Worm (Caenorhabditis elegans) whole organism, young adult: ENCODE data around the gene R02E4.3.

Experiments
- B0019.2 ChIP-seq: fragments of 200-800 bp; sonication (Bioruptor generic); conservative IDR thresholded peaks from 2 replicates; pipeline ENCODE4 v1.3.6; 2022; ENCODE audit warnings: missing genetic modification reagents, missing genetic modification characterization, missing compliant biosample characterization
- D2030.7 ChIP-seq: fragments of 200-800 bp; sonication (Bioruptor generic); IDR thresholded peaks from 2 replicates; pipeline ENCODE4 v1.3.6; 2022; ENCODE audit warnings: missing genetic modification reagents, missing genetic modification characterization, missing compliant biosample characterization
- F10E7.11 ChIP-seq: sonication (generic microtip); optimal IDR thresholded peaks from 2 replicates; lab custom pipeline; 2017; ENCODE audit warnings: mild to moderate bottlenecking, missing genetic modification characterization, moderate library complexity, missing compliant biosample characterization
- F22D6.2 ChIP-seq: sonication (generic microtip); optimal IDR thresholded peaks from 2 replicates; lab custom pipeline; 2016; ENCODE audit warnings: mild to moderate bottlenecking, missing genetic modification characterization, missing compliant biosample characterization
- F23B12.7 ChIP-seq: sonication (generic microtip); optimal IDR thresholded peaks from 2 replicates; lab custom pipeline; 2017; ENCODE audit warnings: missing genetic modification characterization, mild to moderate bottlenecking, missing compliant biosample characterization, antibody characterized with exemption, moderate library complexity; ENCODE audit not compliant: insufficient read depth
- F33H1.4 ChIP-seq: fragments of 200-800 bp; sonication (Bioruptor generic); IDR thresholded peaks from 2 replicates; pipeline ENCODE4 v1.3.6; 2022; ENCODE audit warnings: missing genetic modification reagents, missing genetic modification characterization, missing compliant biosample characterization
- F37B4.10 ChIP-seq: fragments of 200-800 bp; sonication (Bioruptor generic); IDR thresholded peaks from 2 replicates; pipeline ENCODE4 v1.3.6; 2022; ENCODE audit warnings: missing genetic modification characterization, missing compliant biosample characterization
- F39B2.1 ChIP-seq: fragments of 200-800 bp; sonication (Bioruptor generic); IDR thresholded peaks from 2 replicates; pipeline ENCODE4 v1.3.6; 2022; ENCODE audit warnings: missing genetic modification reagents, missing genetic modification characterization, missing compliant biosample characterization
- K12H6.12 ChIP-seq: fragments of 200-800 bp; sonication (Bioruptor generic); optimal IDR thresholded peaks from 2 replicates; lab custom pipeline; 2018; ENCODE audit warnings: mild to moderate bottlenecking, missing genetic modification characterization, missing compliant biosample characterization
- T07F8.4 ChIP-seq: sonication (generic microtip); optimal IDR thresholded peaks from 2 replicates; lab custom pipeline; 2016; ENCODE audit warnings: mild to moderate bottlenecking, missing genetic modification characterization, moderate library complexity, missing compliant biosample characterization
- Y53F4B.3 ChIP-seq: fragments of 200-800 bp; sonication (Bioruptor generic); IDR thresholded peaks from 2 replicates; pipeline ENCODE4 v1.3.6; 2022; ENCODE audit warnings: missing genetic modification reagents, missing genetic modification characterization, missing compliant biosample characterization
- Y56A3A.18 ChIP-seq: fragments of 200-800 bp; sonication (Bioruptor generic); IDR thresholded peaks from 2 replicates; pipeline ENCODE4 v1.3.6; 2022; ENCODE audit warnings: missing genetic modification reagents, missing genetic modification characterization, missing compliant biosample characterization
- Y67H2A.10 ChIP-seq: fragments of 200-800 bp; sonication (Bioruptor generic); conservative IDR thresholded peaks from 2 replicates; pipeline ENCODE4 v1.3.6; 2022; ENCODE audit warnings: missing genetic modification reagents, missing genetic modification characterization, missing compliant biosample characterization
- Y95B8A.8 ChIP-seq: fragments of 200-800 bp; sonication (Bioruptor generic); IDR thresholded peaks from 2 replicates; pipeline ENCODE4 v1.3.6; 2022; ENCODE audit warnings: missing genetic modification reagents, missing genetic modification characterization, missing compliant biosample characterization
- ZK185.1 ChIP-seq: sonication (generic microtip); optimal IDR thresholded peaks from 2 replicates; lab custom pipeline; 2016; ENCODE audit warnings: mild to moderate bottlenecking, missing genetic modification characterization, missing compliant biosample characterization; ENCODE audit not compliant: poor library complexity, severe bottlenecking
- aptf-3 ChIP-seq: fragments of 200-800 bp; sonication (Bioruptor generic); IDR thresholded peaks from 2 replicates; pipeline ENCODE4 v1.3.6; 2022; ENCODE audit warnings: missing genetic modification characterization, missing compliant biosample characterization
- bed-1 ChIP-seq: fragments of 200-800 bp; sonication (Bioruptor generic); IDR thresholded peaks from 2 replicates; pipeline ENCODE4 v1.3.6; 2022; ENCODE audit warnings: missing genetic modification reagents, missing genetic modification characterization, missing compliant biosample characterization
- bed-2 ChIP-seq: fragments of 200-800 bp; sonication (Bioruptor generic); IDR thresholded peaks from 2 replicates; pipeline ENCODE4 v1.3.6; 2022; ENCODE audit warnings: missing genetic modification reagents, missing genetic modification characterization, missing compliant biosample characterization
- cebp-1 ChIP-seq, 2 experiments: fragments of 200-800 bp in 1 of 2; sonication (Bioruptor generic) in 1 of 2; sonication (generic microtip) in 1 of 2; IDR thresholded peaks in 1 of 2; optimal IDR thresholded peaks in 1 of 2; 2 replicates each; pipeline versions ENCODE4 v1.3.6 to Lab custom; 2017 to 2022; ENCODE audit warnings: missing compliant biosample characterization in 2 of 2, missing genetic modification characterization in 2 of 2, mild to moderate bottlenecking in 1 of 2, missing genetic modification reagents in 1 of 2, moderate library complexity in 1 of 2
- cebp-2 ChIP-seq: fragments of 200-800 bp; sonication (Bioruptor generic); IDR thresholded peaks from 2 replicates; pipeline ENCODE4 v1.3.6; 2022; ENCODE audit warnings: missing genetic modification characterization, missing compliant biosample characterization
- ceh-27 ChIP-seq: fragments of 200-800 bp; sonication (Bioruptor generic); optimal IDR thresholded peaks from 2 replicates; lab custom pipeline; 2018; ENCODE audit warnings: mild to moderate bottlenecking, missing genetic modification characterization, moderate library complexity, missing compliant biosample characterization
- ceh-40 ChIP-seq: fragments of 200-800 bp; sonication (Bioruptor generic); IDR thresholded peaks from 2 replicates; pipeline ENCODE4 v1.3.6; 2022; ENCODE audit warnings: missing genetic modification characterization, missing compliant biosample characterization
- dpff-1 ChIP-seq: sonication (generic microtip); optimal IDR thresholded peaks from 2 replicates; lab custom pipeline; 2017; ENCODE audit warnings: mild to moderate bottlenecking, missing genetic modification characterization, missing compliant biosample characterization
- egl-44 ChIP-seq: fragments of 200-800 bp; sonication (Bioruptor generic); IDR thresholded peaks from 2 replicates; pipeline ENCODE4 v1.3.6; 2022; ENCODE audit warnings: missing genetic modification reagents, missing genetic modification characterization, missing compliant biosample characterization
- ets-4 ChIP-seq: fragments of 200-800 bp; sonication (Bioruptor generic); optimal IDR thresholded peaks from 2 replicates; lab custom pipeline; 2018; ENCODE audit warnings: mild to moderate bottlenecking, missing genetic modification characterization, missing compliant biosample characterization
- fkh-3 ChIP-seq: sonication (generic microtip); optimal IDR thresholded peaks from 2 replicates; lab custom pipeline; 2016; ENCODE audit warnings: mild to moderate bottlenecking, missing genetic modification characterization, missing compliant biosample characterization
- gei-17 ChIP-seq: fragments of 200-800 bp; sonication (Bioruptor generic); optimal IDR thresholded peaks from 2 replicates; lab custom pipeline; 2018; ENCODE audit warnings: mild to moderate bottlenecking, missing genetic modification characterization, missing compliant biosample characterization
- hmg-1.2 ChIP-seq: fragments of 200-800 bp; sonication (Bioruptor generic); IDR thresholded peaks from 2 replicates; pipeline ENCODE4 v1.3.6; 2022; ENCODE audit warnings: missing genetic modification reagents, missing genetic modification characterization, missing compliant biosample characterization
- hmg-20 ChIP-seq: fragments of 200-800 bp; sonication (Bioruptor generic); IDR thresholded peaks from 2 replicates; pipeline ENCODE4 v1.3.6; 2022; ENCODE audit warnings: missing genetic modification reagents, missing genetic modification characterization, missing compliant biosample characterization
- hsf-1 ChIP-seq: fragments of 200-800 bp; sonication (Bioruptor generic); IDR thresholded peaks from 2 replicates; pipeline ENCODE4 v1.3.6; 2022; ENCODE audit warnings: missing genetic modification reagents, missing genetic modification characterization, missing compliant biosample characterization
- let-526 ChIP-seq: fragments of 200-800 bp; sonication (Bioruptor generic); IDR thresholded peaks from 2 replicates; pipeline ENCODE4 v1.3.6; 2022; ENCODE audit warnings: missing genetic modification reagents, missing genetic modification characterization, missing compliant biosample characterization
- let-607 ChIP-seq, 2 experiments: fragments of 200-800 bp in 1 of 2; sonication (Bioruptor generic) in 1 of 2; sonication (generic microtip) in 1 of 2; optimal IDR thresholded peaks; 2 replicates each; lab custom pipeline; 2016 to 2018; ENCODE audit warnings: mild to moderate bottlenecking in 2 of 2, missing compliant biosample characterization in 2 of 2, missing genetic modification characterization in 2 of 2, moderate library complexity in 2 of 2, missing genotype in 1 of 2
- lsl-1 ChIP-seq: fragments of 200-800 bp; sonication (Bioruptor generic); optimal IDR thresholded peaks from 2 replicates; lab custom pipeline; 2018; ENCODE audit warnings: mild to moderate bottlenecking, missing genetic modification characterization, moderate library complexity, missing compliant biosample characterization
- madf-10 ChIP-seq: sonication (generic microtip); optimal IDR thresholded peaks from 2 replicates; lab custom pipeline; 2016; ENCODE audit warnings: mild to moderate bottlenecking, missing genetic modification characterization, missing compliant biosample characterization
- madf-3 ChIP-seq: fragments of 200-800 bp; sonication (Bioruptor generic); IDR thresholded peaks from 2 replicates; pipeline ENCODE4 v1.3.6; 2022; ENCODE audit warnings: missing genetic modification reagents, missing genetic modification characterization, missing compliant biosample characterization
- madf-8 ChIP-seq: fragments of 200-800 bp; sonication (Bioruptor generic); conservative IDR thresholded peaks from 2 replicates; pipeline ENCODE4 v1.3.6; 2022; ENCODE audit warnings: missing genetic modification reagents, missing genetic modification characterization, missing compliant biosample characterization
- mcd-1 ChIP-seq: fragments of 200-800 bp; sonication (Bioruptor generic); IDR thresholded peaks from 2 replicates; pipeline ENCODE4 v1.3.6; 2022; ENCODE audit warnings: missing genetic modification reagents, missing genetic modification characterization, missing compliant biosample characterization
- rec-8 ChIP-seq, 2 experiments: sonication (generic microtip); optimal IDR thresholded peaks; 2 replicates each; lab custom pipeline; 2016; ENCODE audit warnings: mild to moderate bottlenecking in 2 of 2, missing genetic modification characterization in 2 of 2, missing genetic modification reagents in 2 of 2, missing genotype in 2 of 2, missing biosample characterization in 1 of 2, missing compliant biosample characterization in 1 of 2, moderate library complexity in 1 of 2
- sdz-38 ChIP-seq: sonication (generic microtip); optimal IDR thresholded peaks from 2 replicates; lab custom pipeline; 2016; ENCODE audit warnings: missing genotype, missing genetic modification characterization, missing compliant biosample characterization
- snpc-3.4 ChIP-seq: sonication (generic microtip); optimal IDR thresholded peaks from 2 replicates; lab custom pipeline; 2017; ENCODE audit warnings: missing genetic modification characterization, mild to moderate bottlenecking, missing compliant biosample characterization, antibody characterized with exemption, moderate library complexity, missing genotype, missing genetic modification reagents
- snpc-4 ChIP-seq, 5 experiments: fragments of 150-350 bp in 1 of 5; sonication (generic microtip) in 4 of 5; optimal IDR thresholded peaks; 2 replicates each; lab custom pipeline; 2014 to 2018; ENCODE audit warnings: missing genetic modification characterization in 5 of 5, missing biosample characterization in 3 of 5, antibody characterized with exemption in 2 of 5, mild to moderate bottlenecking in 2 of 5, missing compliant biosample characterization in 2 of 5, missing genotype in 2 of 5, moderate library complexity in 2 of 5, missing genetic modification reagents in 1 of 5
- unc-130 ChIP-seq: sonication (generic microtip); optimal IDR thresholded peaks from 2 replicates; lab custom pipeline; 2016; ENCODE audit warnings: missing genetic modification reagents, missing genetic modification characterization, missing compliant biosample characterization
- xnd-1 ChIP-seq: sonication (generic microtip); optimal IDR thresholded peaks from 2 replicates; lab custom pipeline; 2016; ENCODE audit warnings: missing genotype, missing genetic modification reagents, missing genetic modification characterization, missing compliant biosample characterization
- zfh-2 ChIP-seq: fragments of 200-800 bp; sonication (Bioruptor generic); conservative IDR thresholded peaks from 2 replicates; pipeline ENCODE4 v1.3.6; 2022; ENCODE audit warnings: missing genetic modification reagents, missing genetic modification characterization, missing compliant biosample characterization
- ztf-22 ChIP-seq: fragments of 200-800 bp; sonication (Bioruptor generic); optimal IDR thresholded peaks from 2 replicates; lab custom pipeline; 2018; ENCODE audit warnings: mild to moderate bottlenecking, missing genetic modification characterization, moderate library complexity, missing compliant biosample characterization
- ztf-6 ChIP-seq: fragments of 200-800 bp; sonication (Bioruptor generic); IDR thresholded peaks from 2 replicates; pipeline ENCODE4 v1.3.6; 2022; ENCODE audit warnings: missing genetic modification reagents, missing genetic modification characterization, missing compliant biosample characterization

Gene R02E4.3

ce11 chrX:4142202-4142601 lies 40.3 kb upstream of the R02E4.3 start (continued):
- TF ChIP-seq egl-44 (GFP tag; lab: Robert Waterston, UW) (peak; percentile 68; the same call in 1 of the 2 replicates), let-607 (tag; optimal IDR thresholded peaks at IDR 0.05; lab: Kevin White, UChicago) (peak; percentile 41 to 50), cebp-1 (GFP tag; IDR thresholded peaks at IDR 0.05; lab: Robert Waterston, UW) (peak; percentile 90), cebp-1 (tag; optimal IDR thresholded peaks at IDR 0.05; lab: Kevin White, UChicago) (peak; percentile 98), ztf-22 (peak; percentile 85), D2030.7 (no peak), F37B4.10 (GFP tag; lab: Robert Waterston, UW) (0 out of 2 replicates have a peak, but pooled peaks have one; percentile 63), F33H1.4 (GFP tag; lab: Robert Waterston, UW) (no peak), ceh-27 (GFP tag; lab: Kevin White, UChicago) (peak; percentile 47), fkh-3 (no peak), Y56A3A.18 (GFP tag; lab: Robert Waterston, UW) (no peak), F10E7.11 (tag; lab: Kevin White, UChicago) (no peak), mcd-1 (GFP tag; lab: Robert Waterston, UW) (peak; percentile 36; the same call in 1 of the 2 replicates), let-526 (GFP tag; lab: Robert Waterston, UW) (peak; percentile 87), F23B12.7 (tag; lab: Kevin White, UChicago) (no peak), lsl-1 (no peak), zfh-2 (peak; percentile 83), sdz-38 (tag; lab: Kevin White, UChicago) (no peak), T07F8.4 (no peak), gei-17 (GFP tag; lab: Kevin White, UChicago) (peak; percentile 52), unc-130 (no peak), Y53F4B.3 (GFP tag; lab: Robert Waterston, UW) (no peak), Y67H2A.10 (GFP tag; lab: Robert Waterston, UW) (no peak; the same call in 1 of the 2 replicates), snpc-4 (GFP tag; optimal IDR thresholded peaks at IDR 0.05; lab: Kevin White, UChicago) (no peak), snpc-4 (tag; optimal IDR thresholded peaks at IDR 0.05; lab: Kevin White, UChicago) (peak in 2 of 4 experiments; percentile 49 to 57), hsf-1 (0 out of 2 replicates have a peak, but pooled peaks have one; percentile 23), madf-8 (no peak), bed-2 (GFP tag; lab: Robert Waterston, UW) (no peak), F39B2.1 (GFP tag; lab: Robert Waterston, UW) (no peak), bed-1 (GFP tag; lab: Robert Waterston, UW) (no peak), madf-3 (GFP tag; lab: Robert Waterston, UW) (0 out of 2 replicates have a peak, but pooled peaks have one; percentile 15), B0019.2 (no peak), hmg-20 (GFP tag; lab: Robert Waterston, UW) (no peak), ceh-40 (GFP tag; lab: Robert Waterston, UW) (no peak), F22D6.2 (tag; lab: Kevin White, UChicago) (peak; percentile 18), rec-8 (tag; optimal IDR thresholded peaks at IDR 0.05; lab: Kevin White, UChicago) (no peak), ets-4 (peak; percentile 38), snpc-3.4 (tag; lab: Kevin White, UChicago) (no peak), xnd-1 (tag; lab: Kevin White, UChicago) (no peak), K12H6.12 (tag; lab: Kevin White, UChicago) (peak; percentile 66), aptf-3 (GFP tag; lab: Robert Waterston, UW) (no peak), hmg-1.2 (GFP tag; lab: Robert Waterston, UW) (peak; percentile 46), madf-10 (tag; lab: Kevin White, UChicago) (peak; percentile 51), ztf-6 (GFP tag; lab: Robert Waterston, UW) (no peak), dpff-1 (no peak), Y95B8A.8 (no peak), ZK185.1 (tag; lab: Kevin White, UChicago) (no peak), cebp-2 (GFP tag; lab: Robert Waterston, UW) (no peak)
